Worm (Caenorhabditis elegans) whole organism, young adult: Measurements from ENCODE around the gene C17H11.5.

Experiments used
- B0035.1 ChIP-seq: sonication (generic microtip); optimal IDR thresholded peaks from 2 replicates; lab custom pipeline; 2016; ENCODE audit warnings: missing genetic modification characterization, mild to moderate bottlenecking, missing compliant biosample characterization, missing genotype, missing genetic modification reagents
- B0336.3 ChIP-seq: fragments of 200-800 bp; sonication (Bioruptor generic); IDR thresholded peaks from 2 replicates; pipeline ENCODE4 v1.3.6; 2022; ENCODE audit warnings: missing genetic modification characterization, missing compliant biosample characterization
- C17E4.6 ChIP-seq: fragments of 200-800 bp; sonication (Bioruptor generic); IDR thresholded peaks from 2 replicates; pipeline ENCODE4 v1.3.6; 2022; ENCODE audit warnings: missing genetic modification reagents, missing genetic modification characterization, missing compliant biosample characterization
- F22D6.2 ChIP-seq: sonication (generic microtip); optimal IDR thresholded peaks from 2 replicates; lab custom pipeline; 2016; ENCODE audit warnings: mild to moderate bottlenecking, missing genetic modification characterization, missing compliant biosample characterization
- F39B2.1 ChIP-seq: fragments of 200-800 bp; sonication (Bioruptor generic); IDR thresholded peaks from 2 replicates; pipeline ENCODE4 v1.3.6; 2022; ENCODE audit warnings: missing genetic modification reagents, missing genetic modification characterization, missing compliant biosample characterization
- F52B5.7 ChIP-seq: sonication (generic microtip); optimal IDR thresholded peaks from 2 replicates; lab custom pipeline; 2016; ENCODE audit warnings: mild to moderate bottlenecking, missing genetic modification characterization, missing compliant biosample characterization
- F57A8.1 ChIP-seq: fragments of 200-800 bp; sonication (Bioruptor generic); optimal IDR thresholded peaks from 2 replicates; lab custom pipeline; 2018; ENCODE audit warnings: mild to moderate bottlenecking, missing genetic modification characterization, moderate library complexity, missing compliant biosample characterization
- K12H6.12 ChIP-seq: fragments of 200-800 bp; sonication (Bioruptor generic); optimal IDR thresholded peaks from 2 replicates; lab custom pipeline; 2018; ENCODE audit warnings: mild to moderate bottlenecking, missing genetic modification characterization, missing compliant biosample characterization
- Y56A3A.18 ChIP-seq: fragments of 200-800 bp; sonication (Bioruptor generic); IDR thresholded peaks from 2 replicates; pipeline ENCODE4 v1.3.6; 2022; ENCODE audit warnings: missing genetic modification reagents, missing genetic modification characterization, missing compliant biosample characterization
- Y67H2A.10 ChIP-seq: fragments of 200-800 bp; sonication (Bioruptor generic); conservative IDR thresholded peaks from 2 replicates; pipeline ENCODE4 v1.3.6; 2022; ENCODE audit warnings: missing genetic modification reagents, missing genetic modification characterization, missing compliant biosample characterization
- Y95B8A.8 ChIP-seq: fragments of 200-800 bp; sonication (Bioruptor generic); IDR thresholded peaks from 2 replicates; pipeline ENCODE4 v1.3.6; 2022; ENCODE audit warnings: missing genetic modification reagents, missing genetic modification characterization, missing compliant biosample characterization
- akir-1 ChIP-seq: fragments of 200-800 bp; sonication (Bioruptor generic); optimal IDR thresholded peaks from 2 replicates; lab custom pipeline; 2018; ENCODE audit warnings: mild to moderate bottlenecking, missing genetic modification characterization, moderate library complexity, missing compliant biosample characterization
- ama-1 ChIP-seq, 3 experiments: fragments of 150-350 bp in 1 of 3; sonication (generic microtip) in 2 of 3; optimal IDR thresholded peaks; 2 replicates each; lab custom pipeline; 2014 to 2018; ENCODE audit warnings: missing biosample characterization in 2 of 3, missing genetic modification characterization in 2 of 3, missing genetic modification reagents in 2 of 3
- aptf-3 ChIP-seq: fragments of 200-800 bp; sonication (Bioruptor generic); IDR thresholded peaks from 2 replicates; pipeline ENCODE4 v1.3.6; 2022; ENCODE audit warnings: missing genetic modification characterization, missing compliant biosample characterization
- atf-7 ChIP-seq: sonication (generic microtip); optimal IDR thresholded peaks from 2 replicates; lab custom pipeline; 2017; ENCODE audit warnings: mild to moderate bottlenecking, missing genetic modification characterization, missing compliant biosample characterization
- bed-1 ChIP-seq: fragments of 200-800 bp; sonication (Bioruptor generic); IDR thresholded peaks from 2 replicates; pipeline ENCODE4 v1.3.6; 2022; ENCODE audit warnings: missing genetic modification reagents, missing genetic modification characterization, missing compliant biosample characterization
- cebp-2 ChIP-seq: fragments of 200-800 bp; sonication (Bioruptor generic); IDR thresholded peaks from 2 replicates; pipeline ENCODE4 v1.3.6; 2022; ENCODE audit warnings: missing genetic modification characterization, missing compliant biosample characterization
- ceh-27 ChIP-seq: fragments of 200-800 bp; sonication (Bioruptor generic); optimal IDR thresholded peaks from 2 replicates; lab custom pipeline; 2018; ENCODE audit warnings: mild to moderate bottlenecking, missing genetic modification characterization, moderate library complexity, missing compliant biosample characterization
- ceh-40 ChIP-seq: fragments of 200-800 bp; sonication (Bioruptor generic); IDR thresholded peaks from 2 replicates; pipeline ENCODE4 v1.3.6; 2022; ENCODE audit warnings: missing genetic modification characterization, missing compliant biosample characterization
- dox-1 ChIP-seq: fragments of 200-800 bp; sonication (Bioruptor generic); IDR thresholded peaks from 2 replicates; pipeline ENCODE4 v1.3.6; 2022; ENCODE audit warnings: missing genetic modification reagents, missing genetic modification characterization, missing compliant biosample characterization
- egrh-3 ChIP-seq: fragments of 200-800 bp; sonication (Bioruptor generic); IDR thresholded peaks from 2 replicates; pipeline ENCODE4 v1.3.6; 2022; ENCODE audit warnings: missing genetic modification reagents, missing genetic modification characterization, missing compliant biosample characterization
- lin-35 ChIP-seq, 3 experiments: fragments of 150-350 bp in 2 of 3; sonication (generic microtip) in 1 of 3; optimal IDR thresholded peaks; 2 replicates each; lab custom pipeline; 2014 to 2018; ENCODE audit warnings: missing biosample characterization in 3 of 3, missing genetic modification characterization in 3 of 3, missing genetic modification reagents in 3 of 3
- lir-1 ChIP-seq: fragments of 200-800 bp; sonication (Bioruptor generic); conservative IDR thresholded peaks from 2 replicates; pipeline ENCODE4 v1.3.6; 2022; ENCODE audit warnings: missing genetic modification reagents, missing genetic modification characterization, missing compliant biosample characterization
- lsl-1 ChIP-seq: fragments of 200-800 bp; sonication (Bioruptor generic); optimal IDR thresholded peaks from 2 replicates; lab custom pipeline; 2018; ENCODE audit warnings: mild to moderate bottlenecking, missing genetic modification characterization, moderate library complexity, missing compliant biosample characterization
- mcd-1 ChIP-seq: fragments of 200-800 bp; sonication (Bioruptor generic); IDR thresholded peaks from 2 replicates; pipeline ENCODE4 v1.3.6; 2022; ENCODE audit warnings: missing genetic modification reagents, missing genetic modification characterization, missing compliant biosample characterization
- nfyb-1 ChIP-seq: fragments of 200-800 bp; sonication (Bioruptor generic); IDR thresholded peaks from 2 replicates; pipeline ENCODE4 v1.3.6; 2022; ENCODE audit warnings: missing genetic modification reagents, missing genetic modification characterization, missing compliant biosample characterization
- nhr-120 ChIP-seq: fragments of 200-800 bp; sonication (Bioruptor generic); IDR thresholded peaks from 2 replicates; pipeline ENCODE4 v1.3.6; 2022; ENCODE audit warnings: missing genetic modification characterization, missing compliant biosample characterization
- nhr-27 ChIP-seq: fragments of 200-800 bp; sonication (Bioruptor generic); optimal IDR thresholded peaks from 2 replicates; lab custom pipeline; 2018; ENCODE audit warnings: mild to moderate bottlenecking, missing genetic modification characterization, moderate library complexity, missing compliant biosample characterization
- nhr-90 ChIP-seq: sonication (generic microtip); optimal IDR thresholded peaks from 2 replicates; lab custom pipeline; 2016; ENCODE audit warnings: missing genotype, mild to moderate bottlenecking, missing genetic modification characterization, missing compliant biosample characterization
- pbrm-1 ChIP-seq: fragments of 200-800 bp; sonication (Bioruptor generic); IDR thresholded peaks from 2 replicates; pipeline ENCODE4 v1.3.6; 2022; ENCODE audit warnings: missing genetic modification reagents, missing genetic modification characterization, missing compliant biosample characterization
- sdz-38 ChIP-seq: sonication (generic microtip); optimal IDR thresholded peaks from 2 replicates; lab custom pipeline; 2016; ENCODE audit warnings: missing genotype, missing genetic modification characterization, missing compliant biosample characterization
- tbp1 ChIP-seq: fragments of 200-800 bp; sonication (Bioruptor generic); optimal IDR thresholded peaks from 2 replicates; lab custom pipeline; 2018; ENCODE audit warnings: mild to moderate bottlenecking, missing genetic modification characterization, missing compliant biosample characterization
- tbx-9 ChIP-seq: sonication (generic microtip); optimal IDR thresholded peaks from 2 replicates; lab custom pipeline; 2016; ENCODE audit warnings: borderline replicate concordance, missing genetic modification characterization, inconsistent platforms, missing compliant biosample characterization
- unc-130 ChIP-seq: sonication (generic microtip); optimal IDR thresholded peaks from 2 replicates; lab custom pipeline; 2016; ENCODE audit warnings: missing genetic modification reagents, missing genetic modification characterization, missing compliant biosample characterization
- unc-62 ChIP-seq: fragments of 150-350 bp; optimal IDR thresholded peaks from 2 replicates; lab custom pipeline; 2014; ENCODE audit warnings: missing biosample characterization, missing genetic modification reagents, missing genetic modification characterization
- xnd-1 ChIP-seq: sonication (generic microtip); optimal IDR thresholded peaks from 2 replicates; lab custom pipeline; 2016; ENCODE audit warnings: missing genotype, missing genetic modification reagents, missing genetic modification characterization, missing compliant biosample characterization
- zfh-2 ChIP-seq: fragments of 200-800 bp; sonication (Bioruptor generic); conservative IDR thresholded peaks from 2 replicates; pipeline ENCODE4 v1.3.6; 2022; ENCODE audit warnings: missing genetic modification reagents, missing genetic modification characterization, missing compliant biosample characterization
- ztf-25 ChIP-seq: fragments of 200-800 bp; sonication (Bioruptor generic); IDR thresholded peaks from 2 replicates; pipeline ENCODE4 v1.3.6; 2022; ENCODE audit warnings: missing genetic modification reagents, missing genetic modification characterization, missing compliant biosample characterization
- ztf-3 ChIP-seq: fragments of 200-800 bp; sonication (Bioruptor generic); optimal IDR thresholded peaks from 2 replicates; lab custom pipeline; 2018; ENCODE audit warnings: mild to moderate bottlenecking, missing genetic modification characterization, missing compliant biosample characterization

The C17H11.5 gene

ce11 chrX:8163555-8163954, 21.4 kb downstream of the C17H11.5 start (continued):
- no peak for TF ChIP-seq akir-1

- no peak for TF ChIP-seq sdz-38 (tag; lab: Kevin White, UChicago)
- TF ChIP-seq unc-130 (GFP tag; lab: Kevin White, UChicago), result no peak
- no peak for TF ChIP-seq lsl-1 (GFP tag; lab: Kevin White, UChicago)
- TF ChIP-seq lir-1, result no peak
- no peak for TF ChIP-seq F22D6.2
- no peak for TF ChIP-seq mcd-1 (GFP tag; lab: Robert Waterston, UW)
- no peak for TF ChIP-seq atf-7
- TF ChIP-seq F57A8.1 (GFP tag; lab: Kevin White, UChicago), result no peak
- TF ChIP-seq tbx-9, result no peak
- no peak for TF ChIP-seq ama-1 (optimal IDR thresholded peaks at IDR 0.05; lab: Kevin White, UChicago)
- TF ChIP-seq ama-1 (GFP tag; optimal IDR thresholded peaks at IDR 0.05; lab: Kevin White, UChicago), result no peak
- TF ChIP-seq Y67H2A.10 (GFP tag; lab: Robert Waterston, UW), result no peak
- TF ChIP-seq pbrm-1 (GFP tag; lab: Robert Waterston, UW), result no peak
- no peak for TF ChIP-seq unc-62
- TF ChIP-seq zfh-2 (GFP tag; lab: Robert Waterston, UW), result no peak
- TF ChIP-seq nhr-90, result no peak
- TF ChIP-seq K12H6.12 (tag; lab: Kevin White, UChicago), result no peak
- no peak for TF ChIP-seq ztf-3 (GFP tag; lab: Kevin White, UChicago)
- TF ChIP-seq, all 124 proteins: peak for 0
These were observed 22.1 kb downstream of the C17H11.5 start, which contains the start of gene F22F1.3 for ce11 chrX:8162793-8163192. TSS of gene F22F1.3 (minus strand) at chrX:8163073.

- peak; percentile 54 for TF ChIP-seq K12H6.12 (tag; lab: Kevin White, UChicago)
- TF ChIP-seq C17E4.6, result no peak
- TF ChIP-seq ceh-27 (GFP tag; lab: Kevin White, UChicago), result peak; percentile 47
These were observed 24.9 kb downstream of the C17H11.5 start for ce11 chrX:8160016-8160415.

- TF ChIP-seq aptf-3 (no peak), pbrm-1 (GFP tag; lab: Robert Waterston, UW) (peak; percentile 43; the same call in 1 of the 2 replicates), nhr-27 (tag; lab: Kevin White, UChicago) (no peak), unc-130 (GFP tag; lab: Kevin White, UChicago) (no peak), tbp1 (GFP tag; lab: Kevin White, UChicago) (peak; percentile 29), egrh-3 (peak; percentile 32; the same call in 1 of the 2 replicates), Y56A3A.18 (GFP tag; lab: Robert Waterston, UW) (no peak), B0035.1 (tag; lab: Kevin White, UChicago) (no peak), dox-1 (GFP tag; lab: Robert Waterston, UW) (no peak), ztf-3 (GFP tag; lab: Kevin White, UChicago) (no peak), F52B5.7 (no peak), nfyb-1 (GFP tag; lab: Robert Waterston, UW) (no peak), B0336.3 (GFP tag; lab: Robert Waterston, UW) (no peak), cebp-2 (GFP tag; lab: Robert Waterston, UW) (no peak), xnd-1 (no peak), bed-1 (GFP tag; lab: Robert Waterston, UW) (0 out of 2 replicates have a peak, but pooled peaks have one; percentile 53), ztf-25 (0 out of 2 replicates have a peak, but pooled peaks have one; percentile 5), zfh-2 (GFP tag; lab: Robert Waterston, UW) (peak; percentile 64), F39B2.1 (GFP tag; lab: Robert Waterston, UW) (peak; percentile 98), nhr-120 (GFP tag; lab: Robert Waterston, UW) (0 out of 2 replicates have a peak, but pooled peaks have one; percentile 17), lin-35 (GFP tag; optimal IDR thresholded peaks at IDR 0.05; lab: Kevin White, UChicago) (no peak), ceh-27 (GFP tag; lab: Kevin White, UChicago) (peak; percentile 11), Y95B8A.8 (GFP tag; lab: Robert Waterston, UW) (no peak), ceh-40 (GFP tag; lab: Robert Waterston, UW) (no peak)
These were observed 25.7 kb downstream of the C17H11.5 start, which contains the start of gene hil-3 for ce11 chrX:8158975-8159813. TSS of gene hil-3 (plus strand) at chrX:8159169.
